Worm (Caenorhabditis elegans) whole organism, midembryonic: ENCODE results near the gene gnrr-2.

ENCODE experiments used
- T22C8.4 ChIP-seq: fragments of 200-800 bp; sonication (Bioruptor generic); IDR thresholded peaks from 2 replicates; pipeline ENCODE4 v1.3.6; 2022; ENCODE audit warnings: missing genetic modification characterization, missing compliant biosample characterization
- flt-1 ChIP-seq: fragments of 200-800 bp; sonication (Bioruptor generic); IDR thresholded peaks from 2 replicates; pipeline ENCODE4 v1.3.6; 2022; ENCODE audit warnings: missing genetic modification characterization, missing compliant biosample characterization
- ref-1 ChIP-seq: fragments of 200-800 bp; sonication (Bioruptor generic); conservative IDR thresholded peaks from 2 replicates; pipeline ENCODE4 v1.3.6; 2022; ENCODE audit warnings: missing genetic modification reagents, missing genetic modification characterization, missing compliant biosample characterization
- ztf-23 ChIP-seq: fragments of 200-800 bp; sonication (Bioruptor generic); IDR thresholded peaks from 2 replicates; pipeline ENCODE4 v1.3.6; 2022; ENCODE audit warnings: missing genetic modification reagents, missing genetic modification characterization, missing compliant biosample characterization
- ztf-29 ChIP-seq: fragments of 200-800 bp; sonication (Bioruptor generic); IDR thresholded peaks from 2 replicates; pipeline ENCODE4 v1.3.6; 2022; ENCODE audit warnings: missing genetic modification reagents, missing genetic modification characterization, missing compliant biosample characterization

DNA sequence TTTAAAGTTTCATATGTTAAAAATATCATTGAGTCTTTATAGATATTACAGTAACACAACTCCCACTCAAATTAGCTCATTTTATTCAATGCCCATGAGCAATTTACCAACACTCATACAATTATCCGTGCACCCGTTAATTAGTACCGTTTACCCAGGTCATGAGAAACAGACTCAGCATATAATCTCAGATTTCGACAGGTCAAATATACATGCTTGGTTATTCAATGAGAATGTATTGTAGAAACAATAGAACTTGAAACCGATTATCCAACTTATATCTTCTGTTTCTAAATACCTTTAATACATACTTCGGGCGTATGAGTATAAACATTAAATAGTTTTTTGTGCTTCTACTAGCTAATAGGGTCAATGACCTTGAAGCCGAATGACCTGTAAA is 27.3 kb downstream of the gnrr-2 start:
- TF ChIP-seq T22C8.4 (GFP tag; lab: Robert Waterston, UW) (no peak), flt-1 (GFP tag; lab: Robert Waterston, UW) (no peak), ztf-29 (GFP tag; lab: Robert Waterston, UW) (no peak), ztf-23 (GFP tag; lab: Robert Waterston, UW) (no peak), ref-1 (no peak)
